Worm (Caenorhabditis elegans): ENCODE results near the gene par-5.

DNA sequence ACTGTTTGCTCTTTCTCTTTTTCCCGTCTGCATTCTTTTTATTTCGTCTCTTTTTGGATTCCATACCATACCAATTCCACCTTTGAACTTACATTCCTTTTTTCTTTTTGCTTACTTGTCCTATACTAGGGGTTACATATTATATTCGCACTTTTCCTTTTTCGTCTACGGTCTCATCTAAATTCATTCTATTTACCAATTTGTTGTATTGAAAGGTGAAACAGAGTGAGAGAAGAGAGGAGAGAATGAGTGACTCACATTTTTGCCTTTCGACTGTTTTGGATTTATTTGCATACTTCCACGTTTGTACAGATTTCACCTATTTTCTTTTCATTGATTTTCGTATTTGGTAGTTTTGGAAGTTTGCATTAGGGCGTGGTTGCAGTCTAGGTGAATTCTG is 41.7 kb upstream of the par-5 start:
- TF ChIP-seq bed-2 (GFP tag; IDR thresholded peaks at IDR 0.05): no peak
- no peak for TF ChIP-seq ztf-25 (GFP tag; IDR thresholded peaks at IDR 0.05)
- no peak for TF ChIP-seq pha-4 (tag; optimal IDR thresholded peaks at IDR 0.05)

Measured in whole organism, young adult.